Fruit fly (Drosophila melanogaster): ENCODE data around the gene djl.

DNA sequence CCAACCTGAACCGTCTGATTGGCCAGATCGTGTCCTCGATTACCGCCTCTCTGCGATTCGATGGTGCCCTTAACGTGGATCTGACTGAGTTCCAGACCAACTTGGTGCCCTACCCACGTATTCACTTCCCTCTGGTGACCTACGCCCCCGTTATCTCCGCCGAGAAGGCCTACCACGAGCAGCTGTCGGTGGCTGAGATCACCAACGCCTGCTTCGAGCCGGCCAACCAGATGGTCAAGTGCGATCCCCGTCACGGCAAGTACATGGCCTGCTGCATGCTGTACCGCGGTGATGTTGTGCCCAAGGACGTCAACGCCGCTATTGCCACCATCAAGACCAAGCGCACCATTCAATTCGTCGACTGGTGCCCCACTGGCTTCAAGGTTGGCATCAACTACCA lies 27.3 kb downstream of the djl start:
- no peak for TF ChIP-seq CG8478 (optimal IDR thresholded peaks at IDR 0.05)
- TF ChIP-seq CTCF (optimal IDR thresholded peaks at IDR 0.05): no peak

All from S2 (cell line).